Worm (Caenorhabditis elegans): ENCODE data around the gene R08E5.1.

Gene R08E5.1

DNA sequence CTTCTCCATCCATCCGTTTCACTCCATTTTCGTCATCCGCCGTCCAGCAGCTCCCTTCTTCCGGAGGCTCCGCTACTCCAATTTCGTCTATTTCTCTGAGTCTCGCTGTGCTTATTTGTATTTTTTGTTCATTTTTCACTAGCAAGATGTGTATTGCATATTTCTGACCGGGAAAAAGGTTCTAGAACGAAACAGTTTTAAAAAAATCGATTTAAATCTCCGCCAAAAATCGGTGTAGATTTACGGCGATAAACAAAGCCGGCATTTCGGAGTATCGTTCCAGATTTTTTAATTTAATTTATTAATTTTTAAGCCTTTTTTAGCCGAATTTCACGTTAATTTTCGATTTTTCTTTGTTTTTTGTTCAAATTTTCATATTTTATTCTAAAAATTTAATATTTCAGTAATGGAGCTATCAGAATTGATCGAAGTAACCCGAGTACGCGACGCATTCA, 28.1 kb downstream of the R08E5.1 start, which contains the start of gene mtm-9:
mtm-9 (plus strand) TSS at position 405 of the 455 bp plus-strand sequence.
- TF ChIP-seq ztf-23 (GFP tag; IDR thresholded peaks at IDR 0.05) (no peak), ztf-29 (GFP tag; IDR thresholded peaks at IDR 0.05) (no peak), T22C8.4 (GFP tag; IDR thresholded peaks at IDR 0.05) (no peak), tab-1 (GFP tag; IDR thresholded peaks at IDR 0.05) (no peak), ref-1 (GFP tag; conservative IDR thresholded peaks at IDR 0.05) (no peak), med-1 (GFP tag; optimal IDR thresholded peaks at IDR 0.05; ENCODE audit: insufficient read depth) (no peak), cog-1 (tag; optimal IDR thresholded peaks at IDR 0.05) (no peak), flt-1 (GFP tag; IDR thresholded peaks at IDR 0.05) (no peak), klf-2 (GFP tag; conservative IDR thresholded peaks at IDR 0.05) (no peak)

DNA sequence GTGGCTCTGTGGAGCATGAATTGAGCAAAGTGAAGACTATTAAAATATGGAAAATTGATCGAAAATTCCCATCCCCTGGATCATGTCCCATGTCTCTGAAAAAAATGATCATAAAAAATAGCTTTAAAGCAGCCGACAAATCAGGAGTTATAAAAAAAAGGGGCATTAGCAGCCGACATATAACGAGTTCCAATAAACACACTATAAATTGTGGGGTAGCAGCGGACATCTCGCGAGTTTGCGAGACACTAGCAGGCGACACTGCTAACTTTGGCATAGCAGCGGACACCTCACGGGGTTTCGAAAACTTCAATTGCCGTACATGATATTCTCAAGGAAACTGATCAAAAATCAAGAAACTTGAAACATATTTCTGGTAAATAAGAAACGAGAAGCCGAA, 32.0 kb downstream of the R08E5.1 start, which contains the start of gene hpo-36:
hpo-36 (minus strand) TSS at position 101 of the 400 bp plus-strand sequence.
- TF ChIP-seq tab-1 (GFP tag; IDR thresholded peaks at IDR 0.05) (no peak), cog-1 (tag; optimal IDR thresholded peaks at IDR 0.05) (no peak), flt-1 (GFP tag; IDR thresholded peaks at IDR 0.05) (no peak), ztf-29 (GFP tag; IDR thresholded peaks at IDR 0.05) (no peak), med-1 (GFP tag; optimal IDR thresholded peaks at IDR 0.05; ENCODE audit: insufficient read depth) (no peak), ztf-23 (GFP tag; IDR thresholded peaks at IDR 0.05) (no peak), T22C8.4 (GFP tag; IDR thresholded peaks at IDR 0.05) (no peak), klf-2 (GFP tag; conservative IDR thresholded peaks at IDR 0.05) (no peak), ref-1 (GFP tag; conservative IDR thresholded peaks at IDR 0.05) (no peak)

- no peak for TF ChIP-seq T22C8.4 (GFP tag; IDR thresholded peaks at IDR 0.05)
- TF ChIP-seq klf-2 (GFP tag; conservative IDR thresholded peaks at IDR 0.05) = no peak
- no peak for TF ChIP-seq flt-1 (GFP tag; IDR thresholded peaks at IDR 0.05)
- TF ChIP-seq cog-1 (tag; optimal IDR thresholded peaks at IDR 0.05) = no peak
- no peak for TF ChIP-seq ref-1 (GFP tag; conservative IDR thresholded peaks at IDR 0.05)
- no peak for TF ChIP-seq tab-1 (GFP tag; IDR thresholded peaks at IDR 0.05)
- TF ChIP-seq med-1 (GFP tag; optimal IDR thresholded peaks at IDR 0.05; ENCODE audit: insufficient read depth) = no peak
- TF ChIP-seq ztf-29 (GFP tag; IDR thresholded peaks at IDR 0.05) = no peak
- no peak for TF ChIP-seq ztf-23 (GFP tag; IDR thresholded peaks at IDR 0.05)
Measured at ce11 chrV:3738409-3738808, 32.9 kb downstream of the R08E5.1 start.

ce11 chrV:3724772-3725171, 46.5 kb downstream of the R08E5.1 start, which contains the start of gene str-30:
TSS of gene str-30 (plus strand) at chrV:3725072.
- TF ChIP-seq klf-2 (GFP tag; conservative IDR thresholded peaks at IDR 0.05) (no peak), med-1 (GFP tag; optimal IDR thresholded peaks at IDR 0.05; ENCODE audit: insufficient read depth) (no peak), ztf-23 (GFP tag; IDR thresholded peaks at IDR 0.05) (no peak)
